Fruit fly (Drosophila melanogaster) whole organism, embryonic: ENCODE measurements around the gene CG15308.

Source experiments
- CG11695 ChIP-seq: fragments of 200-800 bp; sonication (Bioruptor generic); IDR thresholded peaks from 3 replicates; pipeline ENCODE4 v1.3.6; 2022; ENCODE audit warnings: missing biosample characterization, missing genetic modification characterization
- CG11723 ChIP-seq: fragments of 200-800 bp; sonication (Bioruptor generic); optimal IDR thresholded peaks from 2 replicates; lab custom pipeline; 2017; ENCODE audit warnings: missing biosample characterization, mild to moderate bottlenecking, missing genetic modification characterization
- CG13424 ChIP-seq: fragments of 200-800 bp; sonication (Bioruptor generic); optimal IDR thresholded peaks from 2 replicates; lab custom pipeline; 2019; ENCODE audit warnings: missing biosample characterization, mild to moderate bottlenecking, missing genetic modification characterization, moderate library complexity
- CG15011 ChIP-seq: fragments of 200-800 bp; sonication (Bioruptor generic); optimal IDR thresholded peaks from 3 replicates; lab custom pipeline; 2018; ENCODE audit warnings: missing biosample characterization, mild to moderate bottlenecking, missing genetic modification characterization
- CG16779 ChIP-seq: fragments of 200-800 bp; sonication (Bioruptor generic); IDR thresholded peaks from 2 replicates; pipeline ENCODE4 v1.3.6; 2022; ENCODE audit warnings: missing biosample characterization, missing genetic modification characterization
- CG18619 ChIP-seq: fragments of 200-800 bp; sonication (Bioruptor generic); optimal IDR thresholded peaks from 3 replicates; lab custom pipeline; 2017; ENCODE audit warnings: missing biosample characterization, mild to moderate bottlenecking, missing genetic modification characterization
- CG2712 ChIP-seq: fragments of 200-800 bp; optimal IDR thresholded peaks from 3 replicates; lab custom pipeline; 2019; ENCODE audit warnings: missing biosample characterization, mild to moderate bottlenecking, missing genetic modification characterization, moderate library complexity
- CG30431 ChIP-seq: fragments of 200-800 bp; sonication (Bioruptor generic); optimal IDR thresholded peaks from 2 replicates; lab custom pipeline; 2017; ENCODE audit warnings: missing biosample characterization, missing genetic modification characterization
- CG31388 ChIP-seq: fragments of 200-800 bp; sonication (Bioruptor generic); optimal IDR thresholded peaks from 2 replicates; lab custom pipeline; 2016; ENCODE audit warnings: missing biosample characterization, missing genetic modification characterization
- CG32772 ChIP-seq: fragments of 200-800 bp; sonication (Bioruptor generic); IDR thresholded peaks from 2 replicates; pipeline ENCODE4 v1.3.6; 2022; ENCODE audit warnings: missing biosample characterization, missing genetic modification characterization
- CG4854 ChIP-seq: fragments of 200-800 bp; sonication (Bioruptor generic); optimal IDR thresholded peaks from 2 replicates; lab custom pipeline; 2016; ENCODE audit warnings: missing biosample characterization, missing genetic modification characterization, inconsistent platforms
- CG5180 ChIP-seq: fragments of 200-800 bp; sonication (Bioruptor generic); optimal IDR thresholded peaks from 3 replicates; lab custom pipeline; 2017; ENCODE audit warnings: missing biosample characterization, missing genetic modification characterization, mild to moderate bottlenecking, moderate library complexity, missing genetic modification reagents
- CG7357 ChIP-seq: fragments of 200-800 bp; sonication (Bioruptor generic); IDR thresholded peaks from 3 replicates; pipeline ENCODE4 v1.3.6; 2022; ENCODE audit warnings: missing biosample characterization, missing genetic modification characterization
- CG7963 ChIP-seq: fragments of 200-800 bp; sonication (Bioruptor generic); IDR thresholded peaks from 3 replicates; pipeline ENCODE4 v1.3.6; 2022; ENCODE audit warnings: missing biosample characterization, missing genetic modification characterization; ENCODE audit not compliant: partially characterized antibody
- CG7987 ChIP-seq: fragments of 200-800 bp; sonication (Bioruptor generic); optimal IDR thresholded peaks from 2 replicates; lab custom pipeline; 2018; ENCODE audit warnings: missing biosample characterization, mild to moderate bottlenecking, missing genetic modification characterization, moderate library complexity
- CG8924 ChIP-seq: fragments of 200-800 bp; optimal IDR thresholded peaks from 3 replicates; lab custom pipeline; 2019; ENCODE audit warnings: missing biosample characterization, mild to moderate bottlenecking, missing genetic modification characterization, moderate library complexity
- CTCF ChIP-seq: fragments of 200-800 bp; sonication (Bioruptor generic); optimal IDR thresholded peaks from 2 replicates; lab custom pipeline; 2017; ENCODE audit warnings: missing biosample characterization, mild to moderate bottlenecking, missing genetic modification characterization, moderate library complexity
- E2f1 ChIP-seq: fragments of 200-800 bp; sonication (Bioruptor generic); IDR thresholded peaks from 2 replicates; pipeline ENCODE4 v1.3.6; 2022; ENCODE audit warnings: missing biosample characterization, missing genetic modification characterization
- Elba2 ChIP-seq: fragments of 200-800 bp; sonication (Bioruptor generic); optimal IDR thresholded peaks from 3 replicates; lab custom pipeline; 2016; ENCODE audit warnings: missing biosample characterization, missing genetic modification characterization
- Ets97D ChIP-seq: fragments of 200-800 bp; sonication (Bioruptor generic); optimal IDR thresholded peaks from 3 replicates; lab custom pipeline; 2016; ENCODE audit warnings: missing biosample characterization, missing genetic modification characterization
- HHEX ChIP-seq: fragments of 200-800 bp; sonication (Bioruptor generic); optimal IDR thresholded peaks from 3 replicates; lab custom pipeline; 2017; ENCODE audit warnings: missing biosample characterization, mild to moderate bottlenecking, missing genetic modification characterization, missing genetic modification reagents
- HLH3B ChIP-seq: fragments of 200-800 bp; sonication (Bioruptor generic); IDR thresholded peaks from 2 replicates; pipeline ENCODE4 v1.3.6; 2022; ENCODE audit warnings: missing biosample characterization, missing genetic modification characterization
- Hey ChIP-seq: fragments of 200-800 bp; sonication (Bioruptor generic); optimal IDR thresholded peaks from 3 replicates; lab custom pipeline; 2018; ENCODE audit warnings: missing biosample characterization, mild to moderate bottlenecking, missing genetic modification characterization
- Hmr ChIP-seq: fragments of 200-800 bp; sonication (Bioruptor generic); optimal IDR thresholded peaks from 3 replicates; lab custom pipeline; 2017; ENCODE audit warnings: mild to moderate bottlenecking, missing biosample characterization, missing genetic modification reagents, missing genetic modification characterization
- MTF-1 ChIP-seq: fragments of 200-800 bp; sonication (Bioruptor generic); optimal IDR thresholded peaks from 2 replicates; lab custom pipeline; 2018; ENCODE audit warnings: missing biosample characterization, mild to moderate bottlenecking, missing genetic modification characterization, borderline replicate concordance
- Mes4 ChIP-seq: fragments of 200-800 bp; sonication (Bioruptor generic); optimal IDR thresholded peaks from 2 replicates; lab custom pipeline; 2016; ENCODE audit warnings: missing biosample characterization, missing genetic modification characterization
- Sin3A ChIP-seq: fragments of >200 bp; optimal IDR thresholded peaks from 2 replicates; lab custom pipeline; 2018
- Spps ChIP-seq: fragments of 200-800 bp; sonication (Bioruptor generic); optimal IDR thresholded peaks from 2 replicates; lab custom pipeline; 2018; ENCODE audit warnings: missing biosample characterization, mild to moderate bottlenecking, missing genetic modification characterization
- Trl ChIP-seq, 3 experiments: fragments of >200 bp in 2 of 3; fragments of 200-800 bp in 1 of 3; sonication (Bioruptor generic) in 1 of 3; optimal IDR thresholded peaks; 2 replicates in 1 of 3; 3 replicates in 2 of 3; lab custom pipeline; 2016 to 2017; ENCODE audit warnings: missing biosample characterization in 1 of 3, missing genetic modification characterization in 1 of 3
- ara ChIP-seq: fragments of 200-800 bp; sonication (Bioruptor generic); IDR thresholded peaks from 2 replicates; pipeline ENCODE4 v1.3.6; 2022; ENCODE audit warnings: missing biosample characterization, missing genetic modification characterization
- ash1 ChIP-seq: fragments of 200-800 bp; sonication (Bioruptor generic); optimal IDR thresholded peaks from 2 replicates; lab custom pipeline; 2018; ENCODE audit warnings: missing biosample characterization, mild to moderate bottlenecking, missing genetic modification characterization
- btn ChIP-seq: fragments of 200-800 bp; sonication (Bioruptor generic); optimal IDR thresholded peaks from 2 replicates; lab custom pipeline; 2016; ENCODE audit warnings: missing biosample characterization, missing genetic modification characterization
- cas ChIP-seq: fragments of 200-800 bp; sonication (Bioruptor generic); IDR thresholded peaks from 2 replicates; pipeline ENCODE4 v1.3.6; 2022; ENCODE audit warnings: missing biosample characterization, missing genetic modification characterization
- caup ChIP-seq: fragments of 200-800 bp; sonication (Bioruptor generic); optimal IDR thresholded peaks from 3 replicates; lab custom pipeline; 2017; ENCODE audit warnings: missing biosample characterization, mild to moderate bottlenecking, missing genetic modification characterization, moderate library complexity; ENCODE audit not compliant: severe bottlenecking
- cg ChIP-seq: fragments of 200-800 bp; sonication (Bioruptor generic); optimal IDR thresholded peaks from 3 replicates; lab custom pipeline; 2019; ENCODE audit warnings: missing biosample characterization, mild to moderate bottlenecking, missing genetic modification characterization, moderate library complexity
- emc ChIP-seq: fragments of 200-800 bp; sonication (Bioruptor generic); optimal IDR thresholded peaks from 2 replicates; lab custom pipeline; 2016; ENCODE audit warnings: missing biosample characterization, missing genetic modification characterization
- grn ChIP-seq: fragments of 200-800 bp; sonication (Bioruptor generic); optimal IDR thresholded peaks from 3 replicates; lab custom pipeline; 2017; ENCODE audit warnings: missing biosample characterization, missing genetic modification characterization
- h ChIP-seq: fragments of >200 bp; optimal IDR thresholded peaks from 2 replicates; lab custom pipeline; 2017
- hkb ChIP-seq, 2 experiments: fragments of 200-800 bp in 1 of 2; fragments of >200 bp in 1 of 2; sonication (Bioruptor generic) in 1 of 2; IDR thresholded peaks in 1 of 2; optimal IDR thresholded peaks in 1 of 2; 2 replicates each; pipeline versions ENCODE4 v1.3.6 to Lab custom; 2017 to 2022; ENCODE audit warnings: missing biosample characterization in 1 of 2, missing genetic modification characterization in 1 of 2
- ken ChIP-seq: fragments of 200-800 bp; sonication (Bioruptor generic); IDR thresholded peaks from 3 replicates; pipeline ENCODE4 v1.3.6; 2022; ENCODE audit warnings: missing biosample characterization, missing genetic modification characterization
- knrl ChIP-seq: fragments of 200-800 bp; sonication (Bioruptor generic); IDR thresholded peaks from 3 replicates; pipeline ENCODE4 v1.3.6; 2022; ENCODE audit warnings: missing biosample characterization, missing genetic modification characterization; ENCODE audit not compliant: partially characterized antibody
- luna ChIP-seq: fragments of 200-800 bp; sonication (Bioruptor generic); optimal IDR thresholded peaks from 2 replicates; lab custom pipeline; 2016; ENCODE audit warnings: missing biosample characterization, missing genetic modification characterization
- onecut ChIP-seq: fragments of 200-800 bp; sonication (Bioruptor generic); IDR thresholded peaks from 2 replicates; pipeline ENCODE4 v1.3.6; 2022; ENCODE audit warnings: missing biosample characterization, missing genetic modification characterization
- pfk ChIP-seq: fragments of 200-800 bp; sonication (Bioruptor generic); optimal IDR thresholded peaks from 2 replicates; lab custom pipeline; 2018; ENCODE audit warnings: missing biosample characterization, mild to moderate bottlenecking, missing genetic modification characterization, moderate library complexity
- sens ChIP-seq: fragments of 200-800 bp; sonication (Bioruptor generic); peaks from one replicate; lab custom pipeline; 2016; ENCODE audit warnings: missing biosample characterization, missing genetic modification characterization
- sob ChIP-seq: fragments of 200-800 bp; sonication (Bioruptor generic); IDR thresholded peaks from 2 replicates; pipeline ENCODE4 v1.3.6; 2022; ENCODE audit warnings: missing biosample characterization, missing genetic modification characterization
- stc ChIP-seq: fragments of 200-800 bp; sonication (Bioruptor generic); IDR thresholded peaks from 2 replicates; pipeline ENCODE4 v1.3.6; 2022; ENCODE audit warnings: missing biosample characterization, missing genetic modification characterization
- tin ChIP-seq: fragments of 200-800 bp; sonication (Bioruptor generic); optimal IDR thresholded peaks from 3 replicates; lab custom pipeline; 2016; ENCODE audit warnings: missing biosample characterization, missing genetic modification characterization
- ttk ChIP-seq: fragments of 200-800 bp; sonication (Bioruptor generic); IDR thresholded peaks from 2 replicates; pipeline ENCODE4 v2.1.2; 2022; ENCODE audit warnings: missing biosample characterization, missing genetic modification characterization
- wor ChIP-seq: fragments of 200-800 bp; sonication (Bioruptor generic); IDR thresholded peaks from 2 replicates; pipeline ENCODE4 v1.3.6; 2022; ENCODE audit warnings: missing biosample characterization, missing genetic modification characterization
- zfh2 ChIP-seq: fragments of 200-800 bp; sonication (Bioruptor generic); optimal IDR thresholded peaks from 2 replicates; lab custom pipeline; 2016; ENCODE audit warnings: missing biosample characterization, missing genetic modification characterization

CG15308 gene

DNA sequence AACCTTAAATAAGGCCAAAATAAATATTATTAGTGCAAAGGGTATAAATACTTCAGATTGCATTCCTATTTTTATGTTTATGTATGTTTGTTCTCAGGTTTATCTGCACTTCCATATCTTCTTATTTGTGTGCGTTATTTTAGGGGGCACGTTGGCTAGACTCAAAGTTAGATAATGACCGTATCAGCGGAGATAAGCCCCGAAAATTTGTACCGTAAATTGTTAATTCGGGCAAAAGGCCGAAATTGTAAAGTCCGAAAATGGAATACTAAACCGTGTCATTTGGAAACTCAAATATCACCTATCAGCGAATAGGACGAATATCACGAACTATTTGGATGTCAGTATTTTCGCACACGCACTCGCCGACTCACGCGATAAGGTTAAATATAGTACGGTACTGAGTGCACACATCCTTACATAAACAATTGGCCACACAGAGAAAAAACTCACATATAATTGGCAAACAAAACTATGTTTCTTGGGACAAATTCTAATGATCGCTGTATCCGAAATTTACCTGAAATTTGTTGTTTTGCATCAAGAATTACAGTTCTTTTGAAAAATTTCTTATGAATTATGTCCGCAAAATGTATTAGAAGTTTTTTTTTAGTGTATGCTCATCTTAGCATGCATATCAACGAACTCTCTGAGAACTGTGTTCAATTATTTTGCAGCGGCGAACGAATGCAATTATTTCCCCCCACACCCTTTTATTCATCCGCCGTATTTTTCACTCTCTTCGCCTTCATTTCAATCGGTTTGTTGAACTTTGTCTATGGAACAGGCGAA lies 44.4 kb upstream of the CG15308 start, which contains the start of gene Hk (continued):
- TF ChIP-seq Ets97D (no peak), luna (GFP tag; lab: Kevin White, UChicago) (peak; percentile 8), grn (GFP tag; lab: Kevin White, UChicago) (no peak), MTF-1 (GFP tag; lab: Kevin White, UChicago) (no peak), CG4854 (no peak), zfh2 (GFP tag; lab: Kevin White, UChicago) (peak; percentile 71), CG7963 (no peak), cas (GFP tag; lab: Robert Waterston, UW) (no peak), ash1 (GFP tag; lab: Kevin White, UChicago) (no peak), CG16779 (GFP tag; lab: Robert Waterston, UW) (no peak), cg (GFP tag; lab: Kevin White, UChicago) (peak; percentile 9), ken (GFP tag; lab: Robert Waterston, UW) (no peak), CG5180 (GFP tag; lab: Kevin White, UChicago) (no peak), HLH3B (GFP tag; lab: Robert Waterston, UW) (no peak), E2f1 (no peak), sens (GFP tag; lab: Kevin White, UChicago) (peak; percentile 80), tin (peak; percentile 14), CG11695 (GFP tag; lab: Robert Waterston, UW) (0 out of 3 replicates have a peak, but pooled peaks have one; percentile 8), CTCF (no peak), CG32772 (GFP tag; lab: Robert Waterston, UW) (no peak), CG31388 (GFP tag; lab: Kevin White, UChicago) (no peak), ara (no peak), ttk (no peak), Mes4 (GFP tag; lab: Kevin White, UChicago) (no peak), CG2712 (tag; lab: Kevin White, UChicago) (peak; percentile 10), CG30431 (GFP tag; lab: Kevin White, UChicago) (no peak), sob (GFP tag; lab: Robert Waterston, UW) (no peak), Spps (tag; lab: Kevin White, UChicago) (no peak), caup (GFP tag; lab: Kevin White, UChicago) (peak; percentile 5), pfk (no peak), emc (GFP tag; lab: Kevin White, UChicago) (peak; percentile 17), Trl (optimal IDR thresholded peaks at IDR 0.05; lab: Kevin White, UChicago) (no peak), Trl (GFP tag; optimal IDR thresholded peaks at IDR 0.05; lab: Kevin White, UChicago) (no peak), hkb (optimal IDR thresholded peaks at IDR 0.05; lab: Kevin White, UChicago) (no peak), hkb (GFP tag; IDR thresholded peaks at IDR 0.05; lab: Robert Waterston, UW) (no peak), h (no peak), CG7987 (GFP tag; lab: Kevin White, UChicago) (peak; percentile 7), CG15011 (GFP tag; lab: Kevin White, UChicago) (peak; percentile 24), Hmr (GFP tag; lab: Kevin White, UChicago) (peak; percentile 58), wor (GFP tag; lab: Robert Waterston, UW) (no peak), CG8924 (peak; percentile 4), CG13424 (tag; lab: Kevin White, UChicago) (no peak), Sin3A (lab: Kevin White, UChicago) (no peak), CG11723 (no peak), Hey (tag; lab: Kevin White, UChicago) (peak; percentile 85), btn (GFP tag; lab: Kevin White, UChicago) (no peak), HHEX (GFP tag; lab: Kevin White, UChicago) (peak; percentile 16), knrl (GFP tag; lab: Robert Waterston, UW) (no peak), stc (no peak), onecut (GFP tag; lab: Robert Waterston, UW) (no peak), CG7357 (GFP tag; lab: Robert Waterston, UW) (no peak), Elba2 (GFP tag; lab: Kevin White, UChicago) (no peak), CG18619 (GFP tag; lab: Kevin White, UChicago) (peak; percentile 43)
